Worm (Caenorhabditis elegans) whole organism, L3 larva: Measurements from ENCODE around the gene Y39A1C.1.
A peak's percentile ranks its signal among the peaks of the same experiment; 100 is the strongest.

Experiments used
- R02D3.7 ChIP-seq: fragments of 150-350 bp; optimal IDR thresholded peaks from 2 replicates; lab custom pipeline; 2014; ENCODE audit warnings: missing biosample characterization, missing genetic modification characterization
- aly-2 ChIP-seq: fragments of 150-350 bp; optimal IDR thresholded peaks from 2 replicates; lab custom pipeline; 2014; ENCODE audit warnings: missing biosample characterization, missing genetic modification characterization
- ceh-16 ChIP-seq: sonication (generic microtip); optimal IDR thresholded peaks from 2 replicates; lab custom pipeline; 2017; ENCODE audit warnings: missing biosample characterization, missing genetic modification characterization
- ceh-82 ChIP-seq: fragments of 150-350 bp; optimal IDR thresholded peaks from 2 replicates; lab custom pipeline; 2014; ENCODE audit warnings: missing biosample characterization, missing genetic modification characterization
- daf-12 ChIP-seq: fragments of 150-350 bp; optimal IDR thresholded peaks from 2 replicates; lab custom pipeline; 2014; ENCODE audit warnings: missing biosample characterization, missing genetic modification reagents, missing genetic modification characterization
- egl-5 ChIP-seq: fragments of 150-350 bp; optimal IDR thresholded peaks from 2 replicates; lab custom pipeline; 2017; ENCODE audit warnings: missing biosample characterization, missing genetic modification reagents, missing genetic modification characterization, inconsistent platforms
- elt-1 ChIP-seq: fragments of 150-350 bp; optimal IDR thresholded peaks from 2 replicates; lab custom pipeline; 2014; ENCODE audit warnings: missing biosample characterization, missing genetic modification characterization
- elt-2 ChIP-seq: sonication (generic microtip); optimal IDR thresholded peaks from 2 replicates; lab custom pipeline; 2016; ENCODE audit warnings: missing genetic modification reagents, mild to moderate bottlenecking, missing genetic modification characterization, missing compliant biosample characterization
- elt-3 ChIP-seq, 3 experiments: fragments of 150-350 bp in 1 of 3; sonication (generic microtip) in 2 of 3; optimal IDR thresholded peaks; 2 replicates in 2 of 3; 4 replicates in 1 of 3; lab custom pipeline; 2014 to 2017; ENCODE audit warnings: missing biosample characterization in 3 of 3, missing genetic modification characterization in 3 of 3
- eor-1 ChIP-seq, 2 experiments: fragments of 150-350 bp; optimal IDR thresholded peaks; 2 replicates each; lab custom pipeline; 2014 to 2018; ENCODE audit warnings: missing biosample characterization in 2 of 2, missing genetic modification characterization in 2 of 2
- fos-1 ChIP-seq: fragments of 150-350 bp; optimal IDR thresholded peaks from 2 replicates; lab custom pipeline; 2014; ENCODE audit warnings: missing biosample characterization, missing genetic modification characterization
- lin-15B ChIP-seq: fragments of 150-350 bp; optimal IDR thresholded peaks from 2 replicates; lab custom pipeline; 2014; ENCODE audit warnings: missing biosample characterization, missing genetic modification characterization
- lin-39 ChIP-seq: fragments of 150-350 bp; optimal IDR thresholded peaks from 2 replicates; lab custom pipeline; 2018; ENCODE audit warnings: missing biosample characterization, missing genetic modification reagents, missing genetic modification characterization
- lsy-12 ChIP-seq: sonication (generic microtip); optimal IDR thresholded peaks from 2 replicates; lab custom pipeline; 2016; ENCODE audit warnings: mild to moderate bottlenecking, missing genetic modification characterization, missing compliant biosample characterization
- mdl-1 ChIP-seq: fragments of 150-350 bp; optimal IDR thresholded peaks from 2 replicates; lab custom pipeline; 2014; ENCODE audit warnings: missing biosample characterization, missing genetic modification characterization
- mml-1 ChIP-seq: fragments of 150-350 bp; sonication (generic microtip); optimal IDR thresholded peaks from 3 replicates; lab custom pipeline; 2014; ENCODE audit warnings: missing biosample characterization, missing genetic modification characterization
- nfya-1 ChIP-seq: sonication (generic microtip); optimal IDR thresholded peaks from 2 replicates; lab custom pipeline; 2017; ENCODE audit warnings: missing genetic modification characterization, mild to moderate bottlenecking, missing compliant biosample characterization, antibody characterized with exemption, moderate library complexity; ENCODE audit not compliant: insufficient read depth
- nhr-11 ChIP-seq: fragments of 150-350 bp; optimal IDR thresholded peaks from 2 replicates; lab custom pipeline; 2014; ENCODE audit warnings: missing biosample characterization, missing genetic modification characterization
- nhr-12 ChIP-seq: fragments of 150-350 bp; optimal IDR thresholded peaks from 2 replicates; lab custom pipeline; 2014; ENCODE audit warnings: missing biosample characterization, missing genetic modification characterization
- nhr-23 ChIP-seq: fragments of 150-350 bp; optimal IDR thresholded peaks from 2 replicates; lab custom pipeline; 2014; ENCODE audit warnings: missing biosample characterization, missing genetic modification reagents, missing genetic modification characterization
- nhr-237 ChIP-seq: fragments of 150-350 bp; optimal IDR thresholded peaks from 2 replicates; lab custom pipeline; 2014; ENCODE audit warnings: missing biosample characterization, missing genetic modification characterization
- nhr-25 ChIP-seq: sonication (generic microtip); optimal IDR thresholded peaks from 2 replicates; lab custom pipeline; 2017; ENCODE audit warnings: missing biosample characterization, missing genetic modification characterization
- nhr-28 ChIP-seq: fragments of 150-350 bp; optimal IDR thresholded peaks from 2 replicates; lab custom pipeline; 2014; ENCODE audit warnings: missing biosample characterization, missing genetic modification characterization
- nhr-67 ChIP-seq: fragments of 150-350 bp; optimal IDR thresholded peaks from 2 replicates; lab custom pipeline; 2014; ENCODE audit warnings: missing biosample characterization, missing genetic modification characterization
- nhr-76 ChIP-seq: fragments of 150-350 bp; sonication (generic microtip); optimal IDR thresholded peaks from 5 replicates; lab custom pipeline; 2014; ENCODE audit warnings: missing biosample characterization, missing genetic modification characterization
- nhr-77 ChIP-seq: fragments of 150-350 bp; optimal IDR thresholded peaks from 2 replicates; lab custom pipeline; 2014; ENCODE audit warnings: missing biosample characterization, missing genetic modification characterization
- pha-4 ChIP-seq: fragments of 150-350 bp; optimal IDR thresholded peaks from 2 replicates; lab custom pipeline; 2014; ENCODE audit warnings: missing biosample characterization, missing genetic modification reagents, missing genetic modification characterization
- sea-2 ChIP-seq: fragments of 150-350 bp; sonication (generic microtip); optimal IDR thresholded peaks from 4 replicates; lab custom pipeline; 2014; ENCODE audit warnings: missing biosample characterization, missing genetic modification reagents, missing genetic modification characterization
- skn-1 ChIP-seq: fragments of 150-350 bp; optimal IDR thresholded peaks from 2 replicates; lab custom pipeline; 2014; ENCODE audit warnings: missing biosample characterization, missing genetic modification characterization
- snpc-4 ChIP-seq: fragments of 150-350 bp; optimal IDR thresholded peaks from 2 replicates; lab custom pipeline; 2014; ENCODE audit warnings: missing biosample characterization, missing genetic modification characterization
- unc-39 ChIP-seq: sonication (generic microtip); optimal IDR thresholded peaks from 4 replicates; lab custom pipeline; 2017; ENCODE audit warnings: missing biosample characterization, missing genetic modification characterization
- zag-1 ChIP-seq: fragments of 150-350 bp; optimal IDR thresholded peaks from 2 replicates; lab custom pipeline; 2014; ENCODE audit warnings: missing biosample characterization, missing genetic modification characterization
- ztf-4 ChIP-seq: fragments of 150-350 bp; optimal IDR thresholded peaks from 2 replicates; lab custom pipeline; 2014; ENCODE audit warnings: missing biosample characterization, missing genetic modification characterization

Gene Y39A1C.1

ce11 chrIII:10868653-10869392 is 13.6 kb downstream of the Y39A1C.1 start, which contains the start of the genes cey-4 and vps-50 (continued):
- TF ChIP-seq nhr-67 (no peak), nhr-12 (no peak), elt-3 (tag; optimal IDR thresholded peaks at IDR 0.05; lab: Kevin White, UChicago) (no peak), ceh-16 (tag; lab: Kevin White, UChicago) (no peak), lin-39 (peak; percentile 53), nhr-28 (tag; lab: Kevin White, UChicago) (no peak)

DNA sequence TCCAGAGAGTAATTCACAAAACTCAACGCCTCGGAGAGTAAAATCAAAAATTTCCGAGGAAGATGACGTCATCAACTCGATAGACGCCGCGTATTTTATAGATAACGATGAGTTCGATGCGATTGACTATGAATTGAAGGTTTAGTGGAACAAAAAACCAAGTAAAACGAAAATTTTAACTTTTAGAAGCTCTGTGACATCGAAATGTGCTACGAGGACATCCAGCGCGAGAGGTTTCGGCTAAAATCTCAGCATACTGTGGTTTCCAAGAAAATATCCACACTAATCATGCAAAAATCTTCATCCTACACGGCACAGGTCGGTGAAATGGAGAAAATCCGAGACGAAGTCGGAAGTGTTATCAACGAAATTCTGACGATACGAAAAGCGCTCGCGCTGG is 14.3 kb downstream of the Y39A1C.1 start:
- TF ChIP-seq eor-1 (tag; optimal IDR thresholded peaks at IDR 0.05; lab: Kevin White, UChicago) (no peak), elt-2 (tag; lab: Kevin White, UChicago) (no peak), nhr-25 (no peak), nhr-23 (tag; lab: Kevin White, UChicago) (no peak), fos-1 (tag; lab: Kevin White, UChicago) (no peak), elt-1 (tag; lab: Kevin White, UChicago) (no peak)

ce11 chrIII:10870161-10870560 is 14.9 kb downstream of the Y39A1C.1 start:
- TF ChIP-seq ztf-4 (tag; lab: Kevin White, UChicago) (no peak), daf-12 (tag; lab: Kevin White, UChicago) (no peak), mdl-1 (tag; lab: Kevin White, UChicago) (no peak), sea-2 (GFP tag; lab: Kevin White, UChicago) (no peak), R02D3.7 (tag; lab: Kevin White, UChicago) (no peak), pha-4 (tag; lab: Kevin White, UChicago) (no peak), mml-1 (tag; lab: Kevin White, UChicago) (no peak), unc-39 (tag; lab: Kevin White, UChicago) (no peak), skn-1 (tag; lab: Kevin White, UChicago) (no peak), egl-5 (no peak), nhr-67 (no peak), nhr-12 (no peak), ceh-82 (tag; lab: Kevin White, UChicago) (no peak), nhr-77 (tag; lab: Kevin White, UChicago) (no peak), nhr-76 (tag; lab: Kevin White, UChicago) (no peak), lin-39 (no peak), nhr-11 (tag; lab: Kevin White, UChicago) (no peak)

- no peak for TF ChIP-seq mml-1 (tag; lab: Kevin White, UChicago)
- no peak for TF ChIP-seq nhr-67
Observed at ce11 chrIII:10870814-10871213, 15.6 kb downstream of the Y39A1C.1 start.

ce11 chrIII:10875132-10875531 is 19.9 kb downstream of the Y39A1C.1 start, which contains the start of gene C44B9.2:
Gene C44B9.2 (plus strand): TSS chrIII:10875432.
- TF ChIP-seq nfya-1 (tag; lab: Kevin White, UChicago) (no peak), eor-1 (tag; optimal IDR thresholded peaks at IDR 0.05; lab: Kevin White, UChicago) (no peak), lin-15B (tag; lab: Kevin White, UChicago) (no peak), aly-2 (tag; lab: Kevin White, UChicago) (no peak), skn-1 (tag; lab: Kevin White, UChicago) (no peak), lin-39 (no peak), zag-1 (tag; lab: Kevin White, UChicago) (no peak), lsy-12 (tag; lab: Kevin White, UChicago) (no peak), elt-2 (tag; lab: Kevin White, UChicago) (no peak)

DNA sequence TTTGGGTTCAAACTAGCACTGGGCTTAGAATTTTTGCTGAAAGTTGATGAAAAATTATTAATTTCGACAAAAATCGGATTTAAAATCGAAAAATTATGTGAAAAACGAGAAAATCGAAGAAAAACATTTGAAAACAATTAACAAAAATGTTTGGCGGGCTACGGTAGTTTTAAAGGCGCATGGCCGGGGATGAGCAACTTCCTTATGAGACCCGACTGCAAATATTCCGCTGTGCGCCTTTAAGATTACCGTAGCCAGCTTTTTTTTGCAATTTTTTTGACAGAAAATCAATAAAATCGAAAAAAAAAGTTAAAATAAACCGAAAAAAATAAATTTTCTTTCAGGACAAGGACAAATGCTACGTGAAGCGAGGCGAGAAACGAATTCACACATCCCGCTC is 22.3 kb downstream of the Y39A1C.1 start:
- TF ChIP-seq lin-39 (no peak), zag-1 (tag; lab: Kevin White, UChicago) (no peak), nhr-23 (tag; lab: Kevin White, UChicago) (no peak), nhr-67 (no peak), nhr-77 (tag; lab: Kevin White, UChicago) (no peak), elt-2 (tag; lab: Kevin White, UChicago) (no peak), nhr-237 (tag; lab: Kevin White, UChicago) (no peak), daf-12 (tag; lab: Kevin White, UChicago) (no peak), snpc-4 (no peak)
